Fruit fly (Drosophila melanogaster): ENCODE results near the gene nmo.

dm6 chr3L:7956718-7957117 is 22.1 kb upstream of the nmo start:
- TF ChIP-seq CG8478 (optimal IDR thresholded peaks at IDR 0.05): no peak
- no peak for TF ChIP-seq CTCF (optimal IDR thresholded peaks at IDR 0.05)
